Fruit fly (Drosophila melanogaster): ENCODE results near the gene Nplp4.

The Nplp4 gene

DNA sequence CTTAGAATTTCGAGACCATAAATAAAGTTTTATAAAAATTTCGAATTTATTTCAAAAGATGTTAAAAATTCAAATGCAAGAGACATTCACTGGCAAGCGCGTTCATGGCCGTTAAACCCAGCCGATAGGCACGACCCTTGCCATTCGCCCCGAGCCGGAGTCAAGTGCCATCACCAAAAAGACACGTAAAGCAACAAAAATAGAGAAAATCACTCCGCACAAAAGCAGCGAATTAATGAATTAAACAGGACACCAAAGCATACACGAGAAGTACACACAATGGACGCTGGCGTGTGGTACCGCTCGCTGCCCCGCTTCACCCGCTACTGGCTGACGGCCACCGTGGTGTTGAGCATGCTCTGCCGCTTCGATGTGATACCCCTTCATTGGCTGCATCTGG lies 34.3 kb upstream of the Nplp4 start, which contains the start of gene Der-1 (continued):
- TF ChIP-seq nmo (GFP tag; optimal IDR thresholded peaks at IDR 0.05) (peak; percentile 13), CG15514 (GFP tag; optimal IDR thresholded peaks at IDR 0.05) (peak; percentile 43), seq (GFP tag; IDR thresholded peaks at IDR 0.05) (no peak), CHES-1-like (GFP tag; optimal IDR thresholded peaks at IDR 0.05) (peak; percentile 32), ato (GFP tag; IDR thresholded peaks at IDR 0.05; ENCODE audit: partially characterized antibody) (peak; percentile 84), CG2202 (tag; optimal IDR thresholded peaks at IDR 0.05) (no peak), CG17829 (tag; optimal IDR thresholded peaks at IDR 0.05) (peak; percentile 9), Ets97D (GFP tag; optimal IDR thresholded peaks at IDR 0.05) (peak; percentile 60), CG32532 (GFP tag; IDR thresholded peaks at IDR 0.05) (no peak), CG9932 (GFP tag; IDR thresholded peaks at IDR 0.05) (peak; percentile 51), E2f2 (GFP tag; IDR thresholded peaks at IDR 0.05) (peak; percentile 76), CG42726 (GFP tag; IDR thresholded peaks at IDR 0.05; ENCODE audit: partially characterized antibody) (peak; percentile 93), CG12155 (GFP tag; optimal IDR thresholded peaks at IDR 0.05) (peak; percentile 15), tgo (GFP tag; IDR thresholded peaks at IDR 0.05) (peak; percentile 18; the same call in 1 of the 3 replicates), phol (tag; optimal IDR thresholded peaks at IDR 0.05) (peak; percentile 43), Xbp1 (GFP tag; optimal IDR thresholded peaks at IDR 0.05) (peak; percentile 92), CG2120 (GFP tag; optimal IDR thresholded peaks at IDR 0.05) (peak; percentile 52), hb (GFP tag; IDR thresholded peaks at IDR 0.05; ENCODE audit: partially characterized antibody) (peak; percentile 86), bowl (GFP tag; IDR thresholded peaks at IDR 0.05) (no peak), Atf3 (GFP tag; optimal IDR thresholded peaks at IDR 0.05) (peak; percentile 37), tin (GFP tag; optimal IDR thresholded peaks at IDR 0.05) (no peak), hbn (GFP tag; IDR thresholded peaks at IDR 0.05; ENCODE audit: partially characterized antibody) (peak; percentile 93), Ets65A (GFP tag) (no peak), CG4360 (GFP tag; IDR thresholded peaks at IDR 0.05) (peak; percentile 66), CG7745 (tag; optimal IDR thresholded peaks at IDR 0.05) (no peak), pzg (GFP tag; optimal IDR thresholded peaks at IDR 0.05) (peak; percentile 80), nerfin-2 (GFP tag; IDR thresholded peaks at IDR 0.05; ENCODE audit: partially characterized antibody) (peak; percentile 78), knrl (GFP tag; IDR thresholded peaks at IDR 0.05; ENCODE audit: partially characterized antibody) (peak; percentile 91), CG3726 (GFP tag; IDR thresholded peaks at IDR 0.05) (no peak), vvl (GFP tag; IDR thresholded peaks at IDR 0.05) (peak; percentile 73; the same call in 1 of the 2 replicates), BEAF-32 (GFP tag; optimal IDR thresholded peaks at IDR 0.05) (peak; percentile 92), Stat92E (GFP tag; optimal IDR thresholded peaks at IDR 0.05) (peak in 1 of 3 experiments; percentile 5), bbx (GFP tag; IDR thresholded peaks at IDR 0.05; ENCODE audit: partially characterized antibody) (peak; percentile 94), CG8924 (tag; optimal IDR thresholded peaks at IDR 0.05) (peak; percentile 35), z (GFP tag; IDR thresholded peaks at IDR 0.05) (no peak), shn (GFP tag; optimal IDR thresholded peaks at IDR 0.05) (no peak), CG9437 (GFP tag; optimal IDR thresholded peaks at IDR 0.05) (peak; percentile 70), vnd (GFP tag; IDR thresholded peaks at IDR 0.05; ENCODE audit: partially characterized antibody) (peak; percentile 86), CG14710 (tag; optimal IDR thresholded peaks at IDR 0.05) (peak; percentile 15), CG6791 (GFP tag; IDR thresholded peaks at IDR 0.05; ENCODE audit: partially characterized antibody) (peak; percentile 90), CG34422 (GFP tag; IDR thresholded peaks at IDR 0.05) (peak; percentile 75; the same call in 2 of the 3 replicates), Elba2 (GFP tag; optimal IDR thresholded peaks at IDR 0.05) (no peak), CG13624 (GFP tag; optimal IDR thresholded peaks at IDR 0.05) (peak; percentile 23), fru (optimal IDR thresholded peaks at IDR 0.05) (no peak), vfl (GFP tag; optimal IDR thresholded peaks at IDR 0.05) (no peak), bab2 (GFP tag; optimal IDR thresholded peaks at IDR 0.05) (no peak), Sry-δ (GFP tag; optimal IDR thresholded peaks at IDR 0.05) (peak; percentile 95), chinmo (GFP tag; IDR thresholded peaks at IDR 0.05; ENCODE audit: partially characterized antibody) (peak; percentile 90), amos (GFP tag; IDR thresholded peaks at IDR 0.05; ENCODE audit: partially characterized antibody) (peak; percentile 93), CrebB (tag; optimal IDR thresholded peaks at IDR 0.05) (no peak)

Measured in whole organism, embryonic.